Worm (Caenorhabditis elegans) whole organism, mixed stage, embryonic: ENCODE data around the gene hot-1.

Experiments
- ces-1 ChIP-seq: fragments of 150-350 bp; optimal IDR thresholded peaks from 2 replicates; lab custom pipeline; 2014; ENCODE audit warnings: missing biosample characterization, missing genetic modification reagents, missing genetic modification characterization
- elt-1 ChIP-seq: sonication (generic microtip); optimal IDR thresholded peaks from 2 replicates; lab custom pipeline; 2017; ENCODE audit warnings: missing genetic modification characterization, mild to moderate bottlenecking, missing compliant biosample characterization, antibody characterized with exemption, moderate library complexity, borderline replicate concordance; ENCODE audit not compliant: insufficient read depth
- mep-1 ChIP-seq: fragments of 150-350 bp; optimal IDR thresholded peaks from 2 replicates; lab custom pipeline; 2017; ENCODE audit warnings: missing biosample characterization, missing genetic modification reagents, missing genetic modification characterization, inconsistent platforms
- nhr-28 ChIP-seq: fragments of 150-350 bp; optimal IDR thresholded peaks from 2 replicates; lab custom pipeline; 2014; ENCODE audit warnings: missing biosample characterization, missing genetic modification characterization
- ztf-11 ChIP-seq: fragments of 150-350 bp; optimal IDR thresholded peaks from 2 replicates; lab custom pipeline; 2014; ENCODE audit warnings: missing biosample characterization, missing genetic modification characterization

- TF ChIP-seq ces-1, result no peak
- TF ChIP-seq mep-1 (tag; lab: Kevin White, UChicago), result no peak
- TF ChIP-seq elt-1 (tag; lab: Kevin White, UChicago), result no peak
- TF ChIP-seq ztf-11 (tag; lab: Kevin White, UChicago), result no peak
- TF ChIP-seq nhr-28 (tag; lab: Kevin White, UChicago), result no peak
Observed at ce11 chrV:14633319-14633718, 12.4 kb downstream of the hot-1 start.
